Worm (Caenorhabditis elegans) whole organism, L3 larva: Measurements from ENCODE around the gene ddo-2.

ENCODE experiments used
- R02D3.7 ChIP-seq: fragments of 150-350 bp; optimal IDR thresholded peaks from 2 replicates; lab custom pipeline; 2014; ENCODE audit warnings: missing biosample characterization, missing genetic modification characterization
- ama-1 ChIP-seq: fragments of 150-350 bp; optimal IDR thresholded peaks from 2 replicates; lab custom pipeline; 2018
- ceh-82 ChIP-seq: fragments of 150-350 bp; optimal IDR thresholded peaks from 2 replicates; lab custom pipeline; 2014; ENCODE audit warnings: missing biosample characterization, missing genetic modification characterization
- ceh-9 ChIP-seq: sonication (generic microtip); optimal IDR thresholded peaks from 2 replicates; lab custom pipeline; 2018; ENCODE audit warnings: missing biosample characterization, missing genetic modification characterization
- elt-1 ChIP-seq: fragments of 150-350 bp; optimal IDR thresholded peaks from 2 replicates; lab custom pipeline; 2014; ENCODE audit warnings: missing biosample characterization, missing genetic modification characterization
- elt-2 ChIP-seq: sonication (generic microtip); optimal IDR thresholded peaks from 2 replicates; lab custom pipeline; 2016; ENCODE audit warnings: missing genetic modification reagents, mild to moderate bottlenecking, missing genetic modification characterization, missing compliant biosample characterization
- eor-1 ChIP-seq, 2 experiments: fragments of 150-350 bp; optimal IDR thresholded peaks; 2 replicates each; lab custom pipeline; 2014 to 2018; ENCODE audit warnings: missing biosample characterization in 2 of 2, missing genetic modification characterization in 2 of 2
- nhr-12 ChIP-seq: fragments of 150-350 bp; optimal IDR thresholded peaks from 2 replicates; lab custom pipeline; 2014; ENCODE audit warnings: missing biosample characterization, missing genetic modification characterization
- nhr-237 ChIP-seq: fragments of 150-350 bp; optimal IDR thresholded peaks from 2 replicates; lab custom pipeline; 2014; ENCODE audit warnings: missing biosample characterization, missing genetic modification characterization
- skn-1 ChIP-seq: fragments of 150-350 bp; optimal IDR thresholded peaks from 2 replicates; lab custom pipeline; 2014; ENCODE audit warnings: missing biosample characterization, missing genetic modification characterization

DNA sequence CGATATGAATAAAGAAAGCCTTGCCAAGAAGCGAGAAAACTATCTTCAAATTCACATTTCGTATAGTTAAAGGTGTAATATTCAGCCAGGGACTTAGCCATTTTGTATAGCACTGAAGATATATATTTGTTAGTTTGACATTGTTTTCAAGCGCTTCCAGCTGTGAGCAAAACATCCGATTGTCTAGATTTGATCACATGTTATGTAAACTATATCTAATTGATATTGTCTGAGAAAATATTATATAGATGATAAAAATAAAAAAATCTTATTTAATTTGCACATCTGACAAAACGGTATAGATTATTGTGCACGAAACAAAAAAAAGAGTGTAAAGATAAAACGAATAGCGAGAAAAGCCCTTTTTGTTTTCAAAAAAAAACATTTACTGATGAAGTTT is 29.2 kb upstream of the ddo-2 start, which contains the start of gene srh-89:
- no peak for TF ChIP-seq elt-1 (tag; lab: Kevin White, UChicago)
- TF ChIP-seq ceh-82 (tag; lab: Kevin White, UChicago) = no peak
- no peak for TF ChIP-seq eor-1 (tag; optimal IDR thresholded peaks at IDR 0.05; lab: Kevin White, UChicago)
- TF ChIP-seq elt-2 (tag; lab: Kevin White, UChicago) = no peak
- TF ChIP-seq ceh-9 = no peak
- TF ChIP-seq skn-1 (tag; lab: Kevin White, UChicago) = no peak
- no peak for TF ChIP-seq nhr-237 (tag; lab: Kevin White, UChicago)
- TF ChIP-seq nhr-12 = no peak
- no peak for TF ChIP-seq ama-1 (lab: Kevin White, UChicago)
- no peak for TF ChIP-seq R02D3.7 (tag; lab: Kevin White, UChicago)
